Fruit fly (Drosophila melanogaster) whole organism, larva: ENCODE measurements around the gene amd.

Experiments used
- noc ChIP-seq: fragments of 200-800 bp; sonication (Bioruptor generic); optimal IDR thresholded peaks from 3 replicates; lab custom pipeline; 2019; ENCODE audit warnings: missing biosample characterization, mild to moderate bottlenecking, missing genetic modification characterization, moderate library complexity

Gene amd

dm6 chr2L:19109625-19110204 lies at the start of gene amd:
TSS of gene amd (plus strand) at chr2L:19110154.
- no peak for TF ChIP-seq noc (tag; lab: Kevin White, UChicago)

- TF ChIP-seq noc (tag; lab: Kevin White, UChicago): no peak
Measured at dm6 chr2L:19063090-19063692, 46.8 kb upstream of the amd start, which contains the start of gene Dus4. TSS of gene Dus4 (plus strand) at chr2L:19063295.

dm6 chr2L:19064706-19065105 lies 45.2 kb upstream of the amd start, which contains the start of gene CG17343:
TSS of gene CG17343 (plus strand) at chr2L:19064929.
- TF ChIP-seq noc (tag; lab: Kevin White, UChicago): no peak

- TF ChIP-seq noc (tag; lab: Kevin White, UChicago): no peak
Measured at dm6 chr2L:19068393-19068792, 41.6 kb upstream of the amd start.

dm6 chr2L:19069548-19070145 lies 40.3 kb upstream of the amd start, which contains the start of gene CG10702:
TSS of gene CG10702 (minus strand) at chr2L:19069851.
- TF ChIP-seq noc (tag; lab: Kevin White, UChicago): no peak

- no peak for TF ChIP-seq noc (tag; lab: Kevin White, UChicago)
Measured at dm6 chr2L:19071713-19072112, 38.2 kb upstream of the amd start.

dm6 chr2L:19074099-19074828 lies 35.7 kb upstream of the amd start, which contains the start of gene CG17572:
TSS of gene CG17572 (minus strand) at chr2L:19074149.
- TF ChIP-seq noc (tag; lab: Kevin White, UChicago): no peak

- no peak for TF ChIP-seq noc (tag; lab: Kevin White, UChicago)
Measured at dm6 chr2L:19078928-19079327, 31.0 kb upstream of the amd start, which contains the start of gene CG10700. TSS of gene CG10700 (minus strand) at chr2L:19079028.

dm6 chr2L:19079742-19080141 lies 30.2 kb upstream of the amd start:
- no peak for TF ChIP-seq noc (tag; lab: Kevin White, UChicago)

- TF ChIP-seq noc (tag; lab: Kevin White, UChicago): no peak
Measured at dm6 chr2L:19083320-19083764, 26.6 kb upstream of the amd start.

dm6 chr2L:19088895-19089294 lies 21.1 kb upstream of the amd start:
- no peak for TF ChIP-seq noc (tag; lab: Kevin White, UChicago)

- TF ChIP-seq noc (tag; lab: Kevin White, UChicago): no peak
Measured at dm6 chr2L:19089385-19089784, 20.6 kb upstream of the amd start.

dm6 chr2L:19093868-19094267 lies 16.1 kb upstream of the amd start:
- no peak for TF ChIP-seq noc (tag; lab: Kevin White, UChicago)

dm6 chr2L:19096361-19096760 lies 13.6 kb upstream of the amd start:
- TF ChIP-seq noc (tag; lab: Kevin White, UChicago): no peak

dm6 chr2L:19097374-19097773 lies 12.6 kb upstream of the amd start:
- no peak for TF ChIP-seq noc (tag; lab: Kevin White, UChicago)

- TF ChIP-seq noc (tag; lab: Kevin White, UChicago): no peak
Measured at dm6 chr2L:19098668-19099067, 11.3 kb upstream of the amd start.
